Worm (Caenorhabditis elegans) whole organism, young adult: Measurements from ENCODE around the gene C40A11.2.

Experiments used
- T26A5.8 ChIP-seq: sonication (generic microtip); optimal IDR thresholded peaks from 2 replicates; lab custom pipeline; 2016; ENCODE audit warnings: missing genetic modification characterization, missing compliant biosample characterization
- Y56A3A.18 ChIP-seq: fragments of 200-800 bp; sonication (Bioruptor generic); IDR thresholded peaks from 2 replicates; pipeline ENCODE4 v1.3.6; 2022; ENCODE audit warnings: missing genetic modification reagents, missing genetic modification characterization, missing compliant biosample characterization
- hlh-12 ChIP-seq: sonication (generic microtip); optimal IDR thresholded peaks from 2 replicates; lab custom pipeline; 2016; ENCODE audit warnings: missing genetic modification characterization, missing compliant biosample characterization
- let-526 ChIP-seq: fragments of 200-800 bp; sonication (Bioruptor generic); IDR thresholded peaks from 2 replicates; pipeline ENCODE4 v1.3.6; 2022; ENCODE audit warnings: missing genetic modification reagents, missing genetic modification characterization, missing compliant biosample characterization
- lin-35 ChIP-seq, 3 experiments: fragments of 150-350 bp in 2 of 3; sonication (generic microtip) in 1 of 3; optimal IDR thresholded peaks; 2 replicates each; lab custom pipeline; 2014 to 2018; ENCODE audit warnings: missing biosample characterization in 3 of 3, missing genetic modification characterization in 3 of 3, missing genetic modification reagents in 3 of 3
- nhr-90 ChIP-seq: sonication (generic microtip); optimal IDR thresholded peaks from 2 replicates; lab custom pipeline; 2016; ENCODE audit warnings: missing genotype, mild to moderate bottlenecking, missing genetic modification characterization, missing compliant biosample characterization
- snpc-1.3 ChIP-seq: sonication (generic microtip); optimal IDR thresholded peaks from 2 replicates; lab custom pipeline; 2017; ENCODE audit warnings: missing genetic modification characterization, mild to moderate bottlenecking, missing compliant biosample characterization, antibody characterized with exemption, moderate library complexity, missing genotype, missing genetic modification reagents; ENCODE audit not compliant: insufficient read depth
- ztf-22 ChIP-seq: fragments of 200-800 bp; sonication (Bioruptor generic); optimal IDR thresholded peaks from 2 replicates; lab custom pipeline; 2018; ENCODE audit warnings: mild to moderate bottlenecking, missing genetic modification characterization, moderate library complexity, missing compliant biosample characterization
- ztf-6 ChIP-seq: fragments of 200-800 bp; sonication (Bioruptor generic); IDR thresholded peaks from 2 replicates; pipeline ENCODE4 v1.3.6; 2022; ENCODE audit warnings: missing genetic modification reagents, missing genetic modification characterization, missing compliant biosample characterization

DNA sequence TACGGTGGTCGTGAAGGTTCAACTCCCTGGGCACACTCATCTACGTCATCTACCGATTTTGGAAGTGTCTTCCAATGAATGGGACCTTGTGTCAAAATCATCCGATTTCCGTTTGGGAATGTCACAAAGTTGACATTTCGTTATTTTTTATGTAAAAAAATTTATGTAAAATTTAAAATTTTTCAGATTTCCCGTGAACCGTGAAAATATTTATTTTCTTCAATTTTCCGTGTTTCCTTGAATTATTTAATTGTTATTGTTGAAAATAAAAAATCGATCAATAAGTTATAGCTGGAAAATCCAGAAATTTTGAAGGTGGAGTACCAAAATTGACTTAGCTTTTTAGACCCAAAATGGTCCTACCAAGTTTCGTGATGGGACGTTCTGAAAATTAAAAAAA lies 11.1 kb upstream of the C40A11.2 start, which contains the start of gene hpo-7:
- TF ChIP-seq let-526 (GFP tag; lab: Robert Waterston, UW) (no peak), T26A5.8 (tag; lab: Kevin White, UChicago) (no peak), lin-35 (GFP tag; optimal IDR thresholded peaks at IDR 0.05; lab: Kevin White, UChicago) (no peak), snpc-1.3 (tag; lab: Kevin White, UChicago) (no peak), ztf-22 (no peak), Y56A3A.18 (GFP tag; lab: Robert Waterston, UW) (no peak), nhr-90 (tag; lab: Kevin White, UChicago) (no peak), hlh-12 (tag; lab: Kevin White, UChicago) (no peak), ztf-6 (GFP tag; lab: Robert Waterston, UW) (no peak)
